Worm (Caenorhabditis elegans): ENCODE data around the gene Y53F4B.18.

ce11 chrII:15107184-15107583 is 35.7 kb upstream of the Y53F4B.18 start:
- TF ChIP-seq snpc-4 (GFP tag; optimal IDR thresholded peaks at IDR 0.05) (no peak), snpc-4 (tag; optimal IDR thresholded peaks at IDR 0.05) (no peak), attf-5 (GFP tag; optimal IDR thresholded peaks at IDR 0.05) (no peak), fkh-3 (tag; optimal IDR thresholded peaks at IDR 0.05) (no peak), B0336.3 (GFP tag; IDR thresholded peaks at IDR 0.05) (no peak), ztf-25 (GFP tag; IDR thresholded peaks at IDR 0.05) (no peak), D2030.7 (GFP tag; IDR thresholded peaks at IDR 0.05) (no peak), F10E7.11 (tag; optimal IDR thresholded peaks at IDR 0.05) (no peak), let-607 (tag; optimal IDR thresholded peaks at IDR 0.05) (no peak), ama-1 (optimal IDR thresholded peaks at IDR 0.05) (no peak), ama-1 (GFP tag; optimal IDR thresholded peaks at IDR 0.05) (no peak)
